Worm (Caenorhabditis elegans): Measurements from ENCODE around the gene F42G8.8.

ce11 chrIV:8168660-8169059, 49.8 kb downstream of the F42G8.8 start, which contains the start of gene clec-52:
- TF ChIP-seq med-1 (GFP tag; optimal IDR thresholded peaks at IDR 0.05; ENCODE audit: insufficient read depth) (no peak), ztf-29 (GFP tag; IDR thresholded peaks at IDR 0.05) (no peak), ztf-23 (GFP tag; IDR thresholded peaks at IDR 0.05) (no peak), klf-2 (GFP tag; conservative IDR thresholded peaks at IDR 0.05) (no peak)

All from whole organism, midembryonic.